Worm (Caenorhabditis elegans) whole organism, L4 larva: Measurements from ENCODE around the gene F56D5.2.

Experiments used
- F10B5.3 ChIP-seq: sonication (generic microtip); optimal IDR thresholded peaks from 2 replicates; lab custom pipeline; 2016; ENCODE audit warnings: mild to moderate bottlenecking, missing genetic modification characterization, missing compliant biosample characterization
- F37D6.2 ChIP-seq: sonication (generic microtip); optimal IDR thresholded peaks from 2 replicates; lab custom pipeline; 2016; ENCODE audit warnings: mild to moderate bottlenecking, missing genetic modification characterization, missing compliant biosample characterization
- F44E2.7 ChIP-seq: fragments of 200-800 bp; sonication (Bioruptor generic); IDR thresholded peaks from 2 replicates; pipeline ENCODE4 v2.1.2; 2022; ENCODE audit warnings: missing genetic modification characterization, missing compliant biosample characterization
- F49E8.2 ChIP-seq: sonication (generic microtip); optimal IDR thresholded peaks from 2 replicates; lab custom pipeline; 2016; ENCODE audit warnings: missing compliant biosample characterization, mild to moderate bottlenecking, missing genetic modification characterization, borderline replicate concordance
- R02D3.7 ChIP-seq: fragments of 150-350 bp; sonication (generic microtip); optimal IDR thresholded peaks from 3 replicates; lab custom pipeline; 2014; ENCODE audit warnings: missing biosample characterization, missing genetic modification characterization
- T20F7.1 ChIP-seq: fragments of 200-800 bp; sonication (Bioruptor generic); optimal IDR thresholded peaks from 2 replicates; lab custom pipeline; 2018; ENCODE audit warnings: mild to moderate bottlenecking, missing genetic modification characterization, missing compliant biosample characterization
- T26A8.4 ChIP-seq: fragments of 200-800 bp; sonication (Bioruptor generic); IDR thresholded peaks from 2 replicates; pipeline ENCODE4 v1.3.6; 2022; ENCODE audit warnings: missing genetic modification characterization, missing compliant biosample characterization
- Y75B8A.6 ChIP-seq: fragments of 200-800 bp; sonication (Bioruptor generic); IDR thresholded peaks from 2 replicates; pipeline ENCODE4 v1.3.6; 2022; ENCODE audit warnings: missing genetic modification reagents, missing genetic modification characterization, missing compliant biosample characterization
- ZK337.2 ChIP-seq: fragments of 200-800 bp; sonication (Bioruptor generic); IDR thresholded peaks from 2 replicates; pipeline ENCODE4 v1.3.6; 2022; ENCODE audit warnings: missing genetic modification reagents, missing genetic modification characterization, missing compliant biosample characterization
- aha-1 ChIP-seq: fragments of 150-350 bp; peaks from one replicate; lab custom pipeline; 2014; ENCODE audit warnings: missing biosample characterization, missing genetic modification characterization
- ama-1 ChIP-seq: fragments of 150-350 bp; optimal IDR thresholded peaks from 2 replicates; lab custom pipeline; 2014; ENCODE audit warnings: inconsistent platforms, mixed read lengths
- arid-1 ChIP-seq: fragments of 200-800 bp; sonication (Bioruptor generic); conservative IDR thresholded peaks from 2 replicates; pipeline ENCODE4 v1.3.6; 2022; ENCODE audit warnings: missing genetic modification reagents, missing genetic modification characterization, missing compliant biosample characterization
- ceh-20 ChIP-seq: fragments of 200-800 bp; sonication (Bioruptor generic); IDR thresholded peaks from 2 replicates; pipeline ENCODE4 v1.3.6; 2022; ENCODE audit warnings: missing genetic modification reagents, missing genetic modification characterization, missing compliant biosample characterization
- cey-2 ChIP-seq: sonication (generic microtip); optimal IDR thresholded peaks from 3 replicates; lab custom pipeline; 2017; ENCODE audit warnings: missing genetic modification characterization, mild to moderate bottlenecking, missing compliant biosample characterization, antibody characterized with exemption, borderline replicate concordance; ENCODE audit not compliant: insufficient read depth
- daf-16 ChIP-seq, 3 experiments: sonication (generic microtip); optimal IDR thresholded peaks; 2 replicates each; lab custom pipeline; 2016 to 2017; ENCODE audit warnings: missing genetic modification characterization in 3 of 3, missing genetic modification reagents in 3 of 3, mild to moderate bottlenecking in 2 of 3, missing compliant biosample characterization in 2 of 3, missing biosample characterization in 1 of 3, moderate library complexity in 1 of 3
- dmd-6 ChIP-seq: fragments of 200-800 bp; sonication (Bioruptor generic); IDR thresholded peaks from 2 replicates; pipeline ENCODE4 v1.3.6; 2022; ENCODE audit warnings: missing genetic modification reagents, missing genetic modification characterization, missing compliant biosample characterization
- dpl-1 ChIP-seq: fragments of 150-350 bp; optimal IDR thresholded peaks from 2 replicates; lab custom pipeline; 2014; ENCODE audit warnings: missing biosample characterization, missing genetic modification reagents, missing genetic modification characterization
- dve-1 ChIP-seq: sonication (generic microtip); optimal IDR thresholded peaks from 2 replicates; lab custom pipeline; 2017; ENCODE audit warnings: antibody characterized with exemption, mild to moderate bottlenecking, missing genetic modification characterization, missing compliant biosample characterization; ENCODE audit not compliant: insufficient read depth
- hlh-11 ChIP-seq: fragments of 200-800 bp; sonication (Bioruptor generic); optimal IDR thresholded peaks from 2 replicates; lab custom pipeline; 2018; ENCODE audit warnings: mild to moderate bottlenecking, missing genetic modification characterization, missing compliant biosample characterization
- hlh-30 ChIP-seq: sonication (generic microtip); optimal IDR thresholded peaks from 2 replicates; lab custom pipeline; 2017; ENCODE audit warnings: antibody characterized with exemption, mild to moderate bottlenecking, missing genetic modification characterization, missing compliant biosample characterization; ENCODE audit not compliant: insufficient read depth
- lim-7 ChIP-seq: fragments of 200-800 bp; sonication (Bioruptor generic); IDR thresholded peaks from 2 replicates; pipeline ENCODE4 v1.3.6; 2022; ENCODE audit warnings: missing genetic modification characterization, missing compliant biosample characterization
- lin-13 ChIP-seq: fragments of 150-350 bp; optimal IDR thresholded peaks from 2 replicates; lab custom pipeline; 2014; ENCODE audit warnings: missing biosample characterization, missing genetic modification reagents, missing genetic modification characterization
- lin-38 ChIP-seq: fragments of 200-800 bp; sonication (Bioruptor generic); IDR thresholded peaks from 2 replicates; pipeline ENCODE4 v1.3.6; 2022; ENCODE audit warnings: missing genetic modification reagents, missing genetic modification characterization, missing compliant biosample characterization
- lir-3 ChIP-seq: sonication (generic microtip); optimal IDR thresholded peaks from 2 replicates; lab custom pipeline; 2016; ENCODE audit warnings: mild to moderate bottlenecking, missing genetic modification characterization, missing compliant biosample characterization
- lsy-2 ChIP-seq, 2 experiments: fragments of 150-350 bp in 1 of 2; sonication (generic microtip) in 1 of 2; optimal IDR thresholded peaks; 2 replicates each; lab custom pipeline; 2014 to 2017; ENCODE audit warnings: missing biosample characterization in 2 of 2, missing genetic modification characterization in 2 of 2
- mdl-1 ChIP-seq, 2 experiments: fragments of 150-350 bp in 1 of 2; sonication (generic microtip) in 1 of 2; optimal IDR thresholded peaks; 2 replicates each; lab custom pipeline; 2014 to 2017; ENCODE audit warnings: missing biosample characterization in 2 of 2, missing genetic modification characterization in 2 of 2
- mep-1 ChIP-seq: fragments of 150-350 bp; sonication (generic microtip); optimal IDR thresholded peaks from 3 replicates; lab custom pipeline; 2014; ENCODE audit warnings: missing biosample characterization, missing genetic modification characterization
- nhr-10 ChIP-seq: fragments of 150-350 bp; optimal IDR thresholded peaks from 2 replicates; lab custom pipeline; 2014; ENCODE audit warnings: missing biosample characterization, missing genetic modification characterization
- nhr-102 ChIP-seq: sonication (generic microtip); optimal IDR thresholded peaks from 2 replicates; lab custom pipeline; 2016; ENCODE audit warnings: mild to moderate bottlenecking, missing genetic modification characterization, moderate library complexity, missing compliant biosample characterization
- nhr-11 ChIP-seq: fragments of 150-350 bp; optimal IDR thresholded peaks from 2 replicates; lab custom pipeline; 2014; ENCODE audit warnings: missing biosample characterization, missing genetic modification characterization
- nhr-237 ChIP-seq: sonication (generic microtip); optimal IDR thresholded peaks from 2 replicates; lab custom pipeline; 2017; ENCODE audit warnings: missing biosample characterization, missing genetic modification characterization
- nhr-28 ChIP-seq: fragments of 150-350 bp; optimal IDR thresholded peaks from 2 replicates; lab custom pipeline; 2014; ENCODE audit warnings: missing biosample characterization, missing genetic modification characterization
- nhr-41 ChIP-seq: fragments of 200-800 bp; sonication (Bioruptor generic); IDR thresholded peaks from 2 replicates; pipeline ENCODE4 v1.3.6; 2022; ENCODE audit warnings: missing genetic modification reagents, missing genetic modification characterization, missing compliant biosample characterization
- nhr-6 ChIP-seq: fragments of 150-350 bp; optimal IDR thresholded peaks from 2 replicates; lab custom pipeline; 2014; ENCODE audit warnings: missing biosample characterization, missing genetic modification characterization
- php-3 ChIP-seq: fragments of 200-800 bp; sonication (Bioruptor generic); IDR thresholded peaks from 2 replicates; pipeline ENCODE4 v1.3.6; 2022; ENCODE audit warnings: missing genetic modification reagents, missing genetic modification characterization, missing compliant biosample characterization
- skn-1 ChIP-seq: fragments of 150-350 bp; optimal IDR thresholded peaks from 2 replicates; lab custom pipeline; 2014; ENCODE audit warnings: missing biosample characterization, missing genetic modification characterization
- spr-3 ChIP-seq: fragments of 200-800 bp; sonication (Bioruptor generic); optimal IDR thresholded peaks from 2 replicates; lab custom pipeline; 2018; ENCODE audit warnings: mild to moderate bottlenecking, missing genetic modification characterization, missing compliant biosample characterization
- tag-97 ChIP-seq: fragments of 200-800 bp; sonication (Bioruptor generic); IDR thresholded peaks from 2 replicates; pipeline ENCODE4 v1.3.6; 2022; ENCODE audit warnings: missing genetic modification characterization, missing compliant biosample characterization
- tra-1 ChIP-seq: fragments of 200-800 bp; sonication (Bioruptor generic); IDR thresholded peaks from 2 replicates; pipeline ENCODE4 v1.3.6; 2022; ENCODE audit warnings: missing genetic modification reagents, missing genetic modification characterization, missing compliant biosample characterization
- unc-62 ChIP-seq, 3 experiments: fragments of 150-350 bp in 1 of 3; sonication (generic microtip); optimal IDR thresholded peaks in 2 of 3; peaks in 1 of 3; 1 replicate in 1 of 3; 2 replicates in 2 of 3; lab custom pipeline; 2014 to 2017; ENCODE audit warnings: missing biosample characterization in 3 of 3, missing genetic modification characterization in 3 of 3, missing genetic modification reagents in 3 of 3, missing genotype in 1 of 3
- vab-7 ChIP-seq: fragments of 200-800 bp; sonication (Bioruptor generic); IDR thresholded peaks from 2 replicates; pipeline ENCODE4 v1.3.6; 2022; ENCODE audit warnings: missing genetic modification reagents, missing genetic modification characterization, missing compliant biosample characterization
- zag-1 ChIP-seq: fragments of 150-350 bp; optimal IDR thresholded peaks from 2 replicates; lab custom pipeline; 2014; ENCODE audit warnings: missing biosample characterization, missing genetic modification characterization
- zfp-3 ChIP-seq: fragments of 200-800 bp; sonication (Bioruptor generic); conservative IDR thresholded peaks from 2 replicates; pipeline ENCODE4 v1.3.6; 2022; ENCODE audit warnings: missing genetic modification reagents, missing genetic modification characterization, missing compliant biosample characterization

Gene F56D5.2

DNA sequence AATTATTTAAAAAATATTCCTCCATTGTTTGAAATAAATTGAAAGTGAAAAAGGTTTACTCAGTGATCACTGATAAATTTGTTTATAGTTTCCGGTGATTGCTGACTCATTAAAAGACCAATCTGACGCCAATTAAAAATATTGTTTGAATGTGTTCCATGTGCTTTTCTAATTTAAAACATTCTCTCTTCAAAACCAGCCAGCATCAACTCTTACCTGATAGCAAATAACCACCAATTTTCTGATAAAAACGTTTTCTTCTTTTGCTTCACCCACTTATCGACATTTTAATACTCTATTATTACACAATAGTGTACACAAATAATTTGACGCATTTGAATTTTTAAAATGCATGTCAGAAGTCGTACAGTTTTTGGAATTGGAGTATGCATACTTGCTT, 3.3 kb upstream of the F56D5.2 start, which contains the start of gene F56D5.6 (continued):
- peak; percentile 71 for TF ChIP-seq dve-1
- no peak for TF ChIP-seq vab-7 (GFP tag; lab: Robert Waterston, UW)
- TF ChIP-seq skn-1 (tag; lab: Kevin White, UChicago): no peak
- no peak for TF ChIP-seq lsy-2 (tag; optimal IDR thresholded peaks at IDR 0.05; lab: Kevin White, UChicago)
- TF ChIP-seq arid-1 (GFP tag; lab: Robert Waterston, UW): no peak
- TF ChIP-seq dmd-6 (GFP tag; lab: Robert Waterston, UW): peak; percentile 14; the same call in 1 of the 2 replicates
- TF ChIP-seq cey-2 (tag; lab: Kevin White, UChicago): no peak

DNA sequence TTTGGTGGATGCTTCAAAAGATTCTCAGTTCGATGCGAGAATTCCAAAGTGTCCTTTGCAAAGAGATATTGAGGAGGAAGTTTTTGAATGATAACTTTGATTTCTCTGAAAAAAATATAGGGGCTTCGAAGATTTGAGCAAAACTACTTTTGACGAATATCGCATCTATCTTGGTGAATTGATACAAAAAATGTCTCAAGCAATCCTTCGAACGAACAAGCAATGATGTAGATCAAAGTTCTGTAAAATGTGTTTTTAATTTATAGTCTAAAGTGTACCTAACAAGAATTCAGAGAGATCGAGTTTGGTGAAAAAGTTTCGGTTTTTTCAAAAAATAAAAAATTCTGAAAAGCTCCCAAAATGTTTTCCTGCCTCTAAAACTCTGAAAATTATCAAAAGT, 1.1 kb downstream of the F56D5.2 start, which contains the start of gene F56D5.3:
F56D5.3 (plus strand) TSS at position 301 of the 400 bp plus-strand sequence.
- TF ChIP-seq ama-1 (lab: Kevin White, UChicago) (no peak), lim-7 (GFP tag; lab: Robert Waterston, UW) (no peak), nhr-28 (no peak), T26A8.4 (GFP tag; lab: Robert Waterston, UW) (no peak), nhr-237 (no peak), nhr-102 (tag; lab: Kevin White, UChicago) (no peak), lir-3 (tag; lab: Kevin White, UChicago) (no peak), F49E8.2 (no peak), F10B5.3 (no peak), nhr-10 (no peak), dmd-6 (GFP tag; lab: Robert Waterston, UW) (no peak), arid-1 (GFP tag; lab: Robert Waterston, UW) (no peak), hlh-30 (tag; lab: Kevin White, UChicago) (no peak), lsy-2 (tag; optimal IDR thresholded peaks at IDR 0.05; lab: Kevin White, UChicago) (no peak), zfp-3 (no peak), aha-1 (tag; lab: Kevin White, UChicago) (no peak), Y75B8A.6 (GFP tag; lab: Robert Waterston, UW) (no peak), R02D3.7 (tag; lab: Kevin White, UChicago) (no peak), ceh-20 (no peak)
- TF ChIP-seq, all 104 proteins: peak for 0

DNA sequence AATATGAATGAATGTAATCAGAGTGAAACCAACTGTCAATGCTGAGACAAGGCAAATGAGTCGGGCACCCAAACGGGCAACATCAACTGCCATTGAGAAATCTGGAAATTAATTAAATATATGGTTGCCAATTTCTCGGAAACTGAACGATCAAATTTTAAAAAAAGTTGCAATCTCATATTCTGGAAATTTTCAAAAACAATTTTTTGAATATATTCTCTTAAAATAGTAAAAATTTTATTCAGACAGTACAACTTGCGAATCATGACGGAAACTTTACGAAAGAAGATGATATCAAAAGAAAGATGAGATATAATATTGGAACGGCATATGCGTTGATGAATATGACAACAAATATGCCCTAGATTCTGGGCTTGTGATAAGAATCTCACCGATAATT, 2.3 kb downstream of the F56D5.2 start, which contains the start of gene col-121:
col-121 (minus strand) TSS at position 101 of the 400 bp plus-strand sequence.
- TF ChIP-seq T20F7.1 (GFP tag; lab: Kevin White, UChicago): no peak
- no peak for TF ChIP-seq daf-16 (GFP tag; optimal IDR thresholded peaks at IDR 0.05; lab: Kevin White, UChicago)
- no peak for TF ChIP-seq daf-16 (tag; optimal IDR thresholded peaks at IDR 0.05; lab: Kevin White, UChicago)
- TF ChIP-seq php-3 (GFP tag; lab: Robert Waterston, UW): no peak
- no peak for TF ChIP-seq spr-3 (GFP tag; lab: Kevin White, UChicago)
- no peak for TF ChIP-seq nhr-41 (GFP tag; lab: Robert Waterston, UW)
- no peak for TF ChIP-seq ZK337.2 (GFP tag; lab: Robert Waterston, UW)
- TF ChIP-seq skn-1 (tag; lab: Kevin White, UChicago): no peak
- TF ChIP-seq F44E2.7 (GFP tag; lab: Robert Waterston, UW): no peak
- TF ChIP-seq mep-1 (tag; lab: Kevin White, UChicago): no peak
- no peak for TF ChIP-seq aha-1 (tag; lab: Kevin White, UChicago)
- no peak for TF ChIP-seq unc-62 (GFP tag; optimal IDR thresholded peaks at IDR 0.05 in 1 of 2; lab: Kevin White, UChicago)
- no peak for TF ChIP-seq unc-62 (tag; optimal IDR thresholded peaks at IDR 0.05; lab: Kevin White, UChicago)
- no peak for TF ChIP-seq tra-1 (GFP tag; lab: Robert Waterston, UW)
- no peak for TF ChIP-seq zag-1 (tag; lab: Kevin White, UChicago)

DNA sequence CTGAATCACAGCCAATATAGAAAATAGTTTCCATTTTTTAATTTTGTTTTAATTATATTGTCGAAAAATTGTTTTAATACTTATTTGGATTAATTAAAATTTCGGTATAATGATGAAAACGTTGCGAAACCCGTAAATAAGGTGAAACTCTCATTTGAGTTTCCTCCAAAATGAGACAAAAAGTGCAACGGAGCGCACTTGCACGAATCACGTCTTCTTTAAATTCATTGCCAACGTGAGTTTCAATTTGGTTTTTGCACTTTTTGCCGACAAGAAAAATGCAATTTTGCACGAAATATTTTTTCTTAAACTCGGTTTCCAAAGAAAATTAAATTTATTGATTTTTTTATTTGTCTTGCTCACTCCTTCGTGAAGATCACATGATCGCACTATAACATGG, 12.4 kb downstream of the F56D5.2 start, which contains the start of gene daf-15:
daf-15 (plus strand) TSS at position 171 of the 400 bp plus-strand sequence.
- peak; percentile 93 for TF ChIP-seq aha-1 (tag; lab: Kevin White, UChicago)
- TF ChIP-seq nhr-28: peak; percentile 32
- TF ChIP-seq tag-97 (GFP tag; lab: Robert Waterston, UW): no peak
- no peak for TF ChIP-seq ZK337.2 (GFP tag; lab: Robert Waterston, UW)
- TF ChIP-seq dve-1: peak; percentile 28
- peak in 1 of 2 experiments; percentile 69 for TF ChIP-seq unc-62 (GFP tag; optimal IDR thresholded peaks at IDR 0.05 in 1 of 2; lab: Kevin White, UChicago)
- no peak for TF ChIP-seq unc-62 (tag; optimal IDR thresholded peaks at IDR 0.05; lab: Kevin White, UChicago)
- TF ChIP-seq dpl-1 (GFP tag; lab: Kevin White, UChicago): peak; percentile 93
- TF ChIP-seq mdl-1 (tag; optimal IDR thresholded peaks at IDR 0.05; lab: Kevin White, UChicago): peak in 1 of 2 experiments; percentile 27
- TF ChIP-seq lin-38 (GFP tag; lab: Robert Waterston, UW): peak; percentile 94
- no peak for TF ChIP-seq spr-3 (GFP tag; lab: Kevin White, UChicago)
- TF ChIP-seq lin-13 (GFP tag; lab: Kevin White, UChicago): no peak
- TF ChIP-seq mep-1 (tag; lab: Kevin White, UChicago): peak; percentile 45
- TF ChIP-seq hlh-11: no peak
- TF ChIP-seq nhr-11 (tag; lab: Kevin White, UChicago): no peak
- no peak for TF ChIP-seq daf-16 (GFP tag; optimal IDR thresholded peaks at IDR 0.05; lab: Kevin White, UChicago)
- TF ChIP-seq daf-16 (tag; optimal IDR thresholded peaks at IDR 0.05; lab: Kevin White, UChicago): no peak
- no peak for TF ChIP-seq F37D6.2
- peak; percentile 46 for TF ChIP-seq nhr-6
